Worm (Caenorhabditis elegans) whole organism, L4/young adult: Measurements from ENCODE around the gene F35G2.3.
"Not testable (repeated sequence)": the region's sequence is repeated elsewhere in the genome, so short reads cannot be mapped to it uniquely, and the experiment has no call there.

Experiments
- W03F9.2 ChIP-seq: fragments of 150-350 bp; optimal IDR thresholded peaks from 2 replicates; lab custom pipeline; 2014; ENCODE audit warnings: missing biosample characterization, missing genetic modification characterization
- dao-5 ChIP-seq: sonication (generic microtip); optimal IDR thresholded peaks from 2 replicates; lab custom pipeline; 2016; ENCODE audit warnings: missing genotype, missing genetic modification characterization, moderate library complexity, missing compliant biosample characterization
- him-1 ChIP-seq: sonication (generic microtip); optimal IDR thresholded peaks from 2 replicates; lab custom pipeline; 2016; ENCODE audit warnings: missing genotype, missing genetic modification reagents, missing genetic modification characterization, missing compliant biosample characterization

F35G2.3 gene

DNA sequence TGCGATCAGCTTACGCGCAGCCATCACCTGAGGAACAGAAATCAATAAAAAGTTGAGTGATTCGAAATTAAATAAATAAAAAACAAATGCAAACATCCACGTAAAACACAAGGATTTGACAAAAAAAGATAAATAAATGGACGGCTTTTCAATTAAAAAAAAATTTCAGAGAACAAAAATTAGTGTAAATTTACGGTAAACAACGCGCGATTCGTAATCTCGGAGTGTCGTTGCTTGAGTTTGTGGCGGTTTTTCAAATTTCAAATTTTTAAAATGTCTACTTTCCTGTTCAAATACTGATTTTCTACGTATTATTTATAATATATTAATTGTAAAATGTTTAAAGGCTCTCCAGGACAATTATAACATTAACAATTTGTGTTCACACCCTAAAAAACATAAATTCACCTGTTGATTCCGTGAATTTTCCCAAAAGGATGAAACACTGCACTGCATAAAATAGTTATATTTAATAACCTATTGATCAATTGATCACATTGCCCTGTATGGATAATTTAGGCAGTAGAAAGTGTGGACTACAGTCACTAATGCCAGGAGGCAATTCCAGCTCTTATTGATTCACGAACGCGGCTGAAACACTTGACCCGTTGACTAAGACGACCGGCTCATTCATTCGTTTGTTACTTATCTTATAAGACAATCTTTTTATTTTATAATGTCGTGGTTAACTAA, at the start of gene F35G2.3, which contains the start of gene marb-1:
Gene F35G2.3, plus strand, starts transcription at position 643 of the 693 bp plus-strand sequence.
Gene marb-1, minus strand, starts transcription at position 27 of the 693 bp plus-strand sequence.
- TF ChIP-seq dao-5 (tag; lab: Kevin White, UChicago) (no peak), him-1 (tag; lab: Kevin White, UChicago) (no peak), W03F9.2 (tag; lab: Kevin White, UChicago) (no peak)

DNA sequence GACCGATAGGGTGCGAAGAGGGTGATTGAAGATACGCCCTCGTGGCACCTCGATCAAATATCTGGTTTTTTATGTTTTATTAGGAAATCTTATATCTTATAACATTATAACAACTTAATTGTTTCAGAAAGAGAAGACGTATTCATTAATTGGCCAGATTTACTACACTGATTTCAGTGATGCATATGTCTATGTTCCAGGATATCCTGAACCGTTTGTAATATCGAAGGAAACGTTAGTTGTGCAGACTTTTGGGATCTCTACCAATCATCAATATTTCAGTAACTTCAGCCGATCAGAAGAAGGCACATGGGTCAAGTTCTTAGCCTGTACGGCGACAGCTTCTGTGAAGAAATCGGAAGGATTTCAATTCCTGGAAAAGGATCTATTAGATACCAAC, 49.0 kb upstream of the F35G2.3 start:
- TF ChIP-seq W03F9.2 (tag; lab: Kevin White, UChicago) (no peak), him-1 (tag; lab: Kevin White, UChicago) (no peak), dao-5 (tag; lab: Kevin White, UChicago) (no peak)

DNA sequence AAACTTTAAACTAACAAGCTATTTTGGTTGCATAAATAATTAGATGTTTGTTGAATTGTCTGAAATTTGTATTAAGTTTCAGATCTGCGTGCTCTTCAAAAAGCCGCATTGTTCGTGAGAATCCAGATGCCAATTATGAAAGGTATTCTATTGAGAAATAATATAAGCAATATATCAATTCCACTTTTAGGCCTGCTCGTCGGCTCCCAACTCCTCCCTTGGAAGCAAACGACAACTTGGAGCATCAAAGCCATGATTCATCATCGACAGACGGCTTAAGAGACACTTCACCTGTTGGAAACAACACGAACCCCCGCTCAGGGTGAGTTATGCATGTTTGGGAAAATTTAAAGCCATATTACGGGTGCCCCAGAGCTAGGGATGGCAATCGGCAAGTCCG, 46.7 kb upstream of the F35G2.3 start:
- TF ChIP-seq W03F9.2 (tag; lab: Kevin White, UChicago) (no peak), him-1 (tag; lab: Kevin White, UChicago) (no peak), dao-5 (tag; lab: Kevin White, UChicago) (no peak)

DNA sequence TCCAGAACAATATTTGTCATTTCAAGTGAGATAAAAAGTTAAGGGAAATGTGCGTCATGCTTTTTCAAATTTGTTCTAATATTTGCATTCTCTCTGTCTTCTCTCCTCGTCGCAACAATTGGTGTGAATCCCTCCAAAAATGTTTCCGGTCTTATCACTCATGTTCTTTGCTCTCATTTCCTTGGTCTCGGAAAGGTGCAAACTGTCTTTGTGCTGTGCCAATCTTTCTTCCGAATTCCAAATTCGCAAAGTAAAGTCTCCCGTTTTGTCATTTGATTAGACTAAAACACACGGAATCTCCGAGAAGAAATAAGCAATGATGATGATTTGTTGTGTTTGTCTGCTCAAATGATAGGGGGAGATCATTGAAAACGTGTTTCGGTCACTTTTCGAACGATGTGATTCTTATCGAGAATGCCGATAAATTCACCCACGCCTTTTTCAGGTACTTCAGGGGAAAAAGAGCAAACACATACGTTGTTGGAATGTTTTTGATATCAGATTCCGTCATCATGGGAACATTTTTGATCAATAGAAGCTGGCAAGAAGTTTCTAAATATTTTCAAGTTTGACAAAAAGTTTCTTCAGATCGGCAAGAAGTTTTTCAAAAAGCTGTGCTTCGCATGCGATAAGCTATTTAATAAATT, 43.9 kb upstream of the F35G2.3 start:
- TF ChIP-seq W03F9.2 (tag; lab: Kevin White, UChicago) (no peak), him-1 (tag; lab: Kevin White, UChicago) (no peak), dao-5 (tag; lab: Kevin White, UChicago) (no peak)

DNA sequence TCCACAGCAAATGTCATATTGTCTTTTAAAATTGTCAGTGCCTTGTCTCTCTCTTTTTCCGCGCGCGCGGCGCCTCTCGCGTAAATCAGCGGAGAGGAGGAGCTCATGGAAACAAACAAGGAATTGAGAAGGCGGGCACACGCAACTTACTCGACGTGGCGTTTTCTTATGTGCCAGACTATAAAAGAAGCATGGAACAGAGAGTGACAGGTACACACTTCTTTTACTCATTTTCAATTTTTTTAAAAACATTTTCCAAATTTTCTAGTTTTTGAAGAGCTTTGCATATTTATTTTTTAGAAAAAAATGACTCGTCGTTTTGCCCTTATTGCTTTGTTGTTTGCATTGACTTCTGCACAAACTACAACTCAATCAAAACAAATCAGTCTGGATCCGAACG, 41.5 kb upstream of the F35G2.3 start, which contains the start of gene F20B10.3:
Gene F20B10.3, plus strand, starts transcription at position 301 of the 400 bp plus-strand sequence.
- TF ChIP-seq him-1 (tag; lab: Kevin White, UChicago): no peak
- TF ChIP-seq dao-5 (tag; lab: Kevin White, UChicago): no peak
- TF ChIP-seq W03F9.2 (tag; lab: Kevin White, UChicago): no peak

DNA sequence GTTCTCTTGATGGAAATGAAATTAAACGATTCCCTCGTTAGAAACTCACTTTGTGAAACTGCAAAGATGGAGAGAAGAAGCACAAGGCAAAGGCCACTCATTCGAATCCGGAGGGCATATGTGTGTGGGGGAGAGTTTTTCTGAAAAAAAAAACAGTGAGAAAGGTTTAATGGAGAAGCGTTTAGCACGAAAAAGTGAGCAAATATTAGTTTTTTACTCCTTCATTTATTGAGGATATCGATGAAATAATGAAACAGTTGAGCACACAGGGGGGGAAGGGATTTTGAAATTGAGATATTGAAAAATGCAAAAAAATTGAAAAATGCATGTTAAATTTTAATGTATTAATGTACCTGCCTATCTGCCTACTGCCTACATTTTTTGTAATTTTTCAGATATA, 31.2 kb upstream of the F35G2.3 start, which contains the start of gene nlr-1:
Gene nlr-1, minus strand, starts transcription at position 101 of the 400 bp plus-strand sequence.
- not testable (repeated sequence) for TF ChIP-seq W03F9.2, him-1, dao-5 (tag; lab: Kevin White, UChicago)

DNA sequence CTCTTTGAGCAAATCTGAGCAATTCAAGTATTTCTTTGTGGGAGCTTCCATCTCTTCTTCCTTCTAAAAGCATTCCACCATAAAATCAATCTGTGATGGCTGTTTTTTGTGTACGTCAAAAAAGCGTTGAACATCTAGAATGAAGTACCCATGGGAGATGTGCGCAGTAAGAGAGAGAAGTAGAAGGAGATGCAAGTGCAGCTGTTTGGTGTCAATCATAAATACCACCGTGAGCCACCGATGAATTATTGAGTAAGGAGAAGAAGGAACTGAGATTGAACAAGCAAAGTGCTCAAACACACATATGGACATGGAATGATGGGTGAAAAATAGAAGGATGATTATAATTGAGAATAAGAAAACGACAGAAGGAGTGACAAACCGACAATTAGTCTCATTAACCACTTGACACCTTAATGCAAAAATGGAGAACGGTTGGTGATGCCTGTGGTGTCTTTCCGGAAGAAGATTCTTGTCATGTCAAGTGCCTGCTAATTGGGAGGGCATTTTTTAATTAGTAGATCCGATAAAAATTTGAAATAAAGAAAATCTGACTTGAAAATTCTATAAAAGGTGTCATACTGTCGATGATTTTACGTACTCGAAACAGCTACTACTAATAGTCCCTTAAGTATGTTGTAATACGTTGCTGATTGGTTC, 17.2 kb upstream of the F35G2.3 start:
- TF ChIP-seq him-1 (tag; lab: Kevin White, UChicago): no peak
- TF ChIP-seq W03F9.2 (tag; lab: Kevin White, UChicago): no peak
- TF ChIP-seq dao-5 (tag; lab: Kevin White, UChicago): no peak

DNA sequence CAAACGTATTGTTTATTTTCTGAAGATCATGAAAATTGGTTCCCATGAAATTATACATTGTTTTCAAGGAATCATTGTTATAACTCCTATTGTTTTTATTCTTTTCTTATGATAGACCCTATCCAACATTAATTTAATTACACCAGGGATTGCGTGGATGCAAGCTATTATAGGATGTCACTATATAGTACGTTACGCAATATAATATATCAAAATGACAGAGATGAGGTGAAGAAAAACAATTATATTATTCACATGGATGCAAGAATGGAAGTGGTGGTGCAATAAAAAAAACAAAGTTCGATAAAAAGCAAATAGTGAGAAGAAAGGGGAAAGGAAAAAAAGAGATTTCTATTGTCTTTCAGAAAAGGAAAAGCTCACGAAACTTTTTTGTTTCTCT, 16.1 kb upstream of the F35G2.3 start:
- TF ChIP-seq him-1 (tag; lab: Kevin White, UChicago): no peak
- no peak for TF ChIP-seq dao-5 (tag; lab: Kevin White, UChicago)
- no peak for TF ChIP-seq W03F9.2 (tag; lab: Kevin White, UChicago)

DNA sequence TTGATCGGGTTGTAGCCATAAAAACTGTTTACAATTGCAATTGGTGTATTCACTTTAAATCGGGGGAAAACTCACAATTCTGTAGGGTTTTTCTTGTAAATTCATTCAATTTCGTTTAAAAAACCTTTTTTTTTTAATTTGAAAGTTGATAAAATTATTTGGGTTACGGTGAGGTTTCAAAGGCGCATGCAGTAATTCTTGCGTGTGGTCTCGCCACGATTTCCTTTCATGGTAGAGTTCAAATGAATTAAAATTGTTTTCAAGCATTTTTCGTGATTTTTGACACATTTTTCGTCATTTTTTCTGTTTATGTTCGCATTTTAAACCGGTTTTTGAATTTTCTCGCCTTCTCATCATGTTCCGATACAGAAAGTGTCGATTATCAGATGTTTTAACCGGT, 14.8 kb upstream of the F35G2.3 start:
- TF ChIP-seq him-1 (tag; lab: Kevin White, UChicago): no peak
- TF ChIP-seq W03F9.2 (tag; lab: Kevin White, UChicago): peak; percentile 12

DNA sequence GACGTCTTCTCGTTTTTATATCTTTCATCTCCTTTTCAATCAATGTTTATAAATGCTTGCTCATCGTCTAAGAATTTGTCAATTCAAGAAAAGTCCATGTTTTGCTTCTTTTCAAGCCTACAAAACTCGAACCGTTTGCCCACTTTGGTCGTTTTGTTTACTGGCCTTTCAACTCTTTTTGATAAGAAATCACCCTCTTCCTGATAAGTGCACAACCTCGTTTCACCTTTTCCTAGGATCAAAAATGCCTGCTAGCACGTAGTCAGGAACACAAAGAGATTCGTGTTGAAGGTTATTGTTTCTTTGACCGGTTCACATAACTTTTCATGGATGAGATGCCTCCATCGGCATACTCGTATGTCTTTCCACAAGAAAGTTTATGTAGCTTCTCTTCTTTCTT, 12.8 kb upstream of the F35G2.3 start:
- no peak for TF ChIP-seq him-1 (tag; lab: Kevin White, UChicago)
- TF ChIP-seq dao-5 (tag; lab: Kevin White, UChicago): no peak
- no peak for TF ChIP-seq W03F9.2 (tag; lab: Kevin White, UChicago)

DNA sequence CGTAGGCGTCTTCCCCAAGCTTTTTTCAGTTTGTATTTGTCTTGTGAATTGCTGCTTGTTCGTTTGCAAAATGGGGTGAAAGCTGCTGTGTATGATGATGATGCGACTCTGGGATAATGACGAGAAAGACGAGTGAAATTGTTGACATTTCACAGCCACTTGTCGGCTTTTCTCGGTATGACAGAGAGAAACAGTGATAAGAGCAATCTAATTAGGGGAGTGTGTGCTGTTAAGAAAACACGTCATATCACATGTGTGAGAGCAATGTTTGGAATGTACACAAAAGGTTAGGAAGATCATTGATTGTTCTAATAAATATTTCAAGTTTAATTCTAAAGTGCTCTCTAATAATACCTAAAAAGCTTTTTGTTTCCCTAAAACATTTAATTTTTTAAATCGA, 11.7 kb upstream of the F35G2.3 start:
- TF ChIP-seq dao-5 (tag; lab: Kevin White, UChicago) (no peak), him-1 (tag; lab: Kevin White, UChicago) (no peak), W03F9.2 (tag; lab: Kevin White, UChicago) (no peak)

DNA sequence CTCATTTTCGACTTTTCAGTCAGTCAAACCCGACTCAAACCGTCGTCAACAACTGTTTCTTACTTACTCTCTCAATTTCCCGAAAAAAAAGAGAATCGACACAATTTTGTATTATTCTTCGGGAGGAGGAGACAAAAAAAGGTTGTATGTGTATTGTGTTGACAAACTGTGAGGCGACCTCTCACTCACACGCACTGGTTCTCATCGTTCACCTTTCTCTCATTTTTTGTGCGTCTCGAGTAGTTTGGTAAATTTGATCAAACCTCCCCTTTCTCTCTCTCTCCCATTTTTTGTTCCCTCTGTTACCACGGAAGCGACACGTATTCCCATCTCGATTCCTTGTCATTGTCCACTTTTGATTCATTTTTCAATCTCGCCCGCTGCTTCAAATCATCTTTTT, 10.6 kb upstream of the F35G2.3 start:
- TF ChIP-seq W03F9.2 (tag; lab: Kevin White, UChicago) (no peak), him-1 (tag; lab: Kevin White, UChicago) (no peak), dao-5 (tag; lab: Kevin White, UChicago) (no peak)

DNA sequence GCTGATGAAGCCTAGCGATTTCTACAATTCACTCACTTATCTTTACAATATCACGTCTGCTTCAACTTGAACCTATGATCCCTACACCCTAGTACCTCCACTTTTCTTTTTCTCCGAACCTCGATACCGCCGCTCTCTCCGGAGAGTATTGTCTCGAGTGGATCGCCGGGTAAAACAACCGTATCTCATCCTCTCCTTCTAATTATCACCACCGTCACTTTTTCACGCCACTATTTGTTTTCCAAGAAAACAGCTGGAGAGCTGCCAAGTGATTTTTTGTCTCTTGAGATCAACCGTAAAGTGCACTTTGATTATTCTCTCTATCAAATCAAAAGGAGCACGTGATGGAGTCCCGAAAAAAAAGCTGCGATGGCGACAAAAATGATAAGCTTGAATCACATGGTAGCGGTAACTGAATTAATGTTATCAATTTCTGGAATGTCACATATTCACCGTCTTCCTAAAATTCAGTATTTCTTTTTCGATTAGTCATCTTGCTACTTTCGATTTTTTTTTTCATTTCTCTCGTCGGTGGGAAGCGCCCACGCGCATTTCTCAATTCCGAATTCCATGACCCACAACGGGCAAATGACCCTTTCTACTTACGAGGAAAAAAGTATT, 9.8 kb upstream of the F35G2.3 start:
- TF ChIP-seq him-1 (tag; lab: Kevin White, UChicago) (no peak), dao-5 (tag; lab: Kevin White, UChicago) (no peak), W03F9.2 (tag; lab: Kevin White, UChicago) (no peak)
